Fruit fly (Drosophila melanogaster) whole organism, embryonic: Measurements from ENCODE around the gene CG13250.
A peak's percentile ranks its signal among the peaks of the same experiment; 100 is the strongest.

Experiments
- Adf1 ChIP-seq: fragments of 200-800 bp; sonication (Bioruptor generic); IDR thresholded peaks from 2 replicates; pipeline ENCODE4 v1.3.6; 2022; ENCODE audit warnings: missing biosample characterization, missing genetic modification characterization
- B-H1 ChIP-seq: fragments of 200-800 bp; sonication (Bioruptor generic); IDR thresholded peaks from 3 replicates; pipeline ENCODE4 v1.3.6; 2022; ENCODE audit warnings: missing biosample characterization, missing genetic modification characterization
- CG10147 ChIP-seq: fragments of 200-800 bp; sonication (Bioruptor generic); optimal IDR thresholded peaks from 2 replicates; lab custom pipeline; 2019; ENCODE audit warnings: missing biosample characterization, mild to moderate bottlenecking, missing genetic modification characterization, moderate library complexity
- CG10654 ChIP-seq: fragments of 200-800 bp; sonication (Bioruptor generic); optimal IDR thresholded peaks from 2 replicates; lab custom pipeline; 2016; ENCODE audit warnings: missing biosample characterization, missing genetic modification characterization
- CG10979 ChIP-seq: fragments of 200-800 bp; sonication (Bioruptor generic); optimal IDR thresholded peaks from 2 replicates; lab custom pipeline; 2018; ENCODE audit warnings: missing biosample characterization, mild to moderate bottlenecking, missing genetic modification characterization, moderate library complexity
- CG11093 ChIP-seq: fragments of 200-800 bp; sonication (Bioruptor generic); IDR thresholded peaks from 3 replicates; pipeline ENCODE4 v1.3.6; 2022; ENCODE audit warnings: missing biosample characterization, missing genetic modification characterization
- CG11504 ChIP-seq: fragments of 200-800 bp; sonication (Bioruptor generic); optimal IDR thresholded peaks from 3 replicates; lab custom pipeline; 2019; ENCODE audit warnings: missing biosample characterization, mild to moderate bottlenecking, missing genetic modification characterization, moderate library complexity
- CG11695 ChIP-seq: fragments of 200-800 bp; sonication (Bioruptor generic); IDR thresholded peaks from 3 replicates; pipeline ENCODE4 v1.3.6; 2022; ENCODE audit warnings: missing biosample characterization, missing genetic modification characterization
- CG12071 ChIP-seq: fragments of 200-800 bp; sonication (Bioruptor generic); optimal IDR thresholded peaks from 3 replicates; lab custom pipeline; 2018; ENCODE audit warnings: missing biosample characterization, mild to moderate bottlenecking, missing genetic modification characterization
- CG12769 ChIP-seq: fragments of 200-800 bp; sonication (Bioruptor generic); optimal IDR thresholded peaks from 2 replicates; lab custom pipeline; 2019; ENCODE audit warnings: missing biosample characterization, mild to moderate bottlenecking, missing genetic modification characterization, moderate library complexity
- CG13123 ChIP-seq: fragments of 200-800 bp; sonication (Bioruptor generic); optimal IDR thresholded peaks from 2 replicates; lab custom pipeline; 2016; ENCODE audit warnings: missing biosample characterization, missing genetic modification characterization
- CG14014 ChIP-seq: fragments of 200-800 bp; sonication (Bioruptor generic); IDR thresholded peaks from 2 replicates; pipeline ENCODE4 v1.3.6; 2022; ENCODE audit warnings: missing biosample characterization, missing genetic modification characterization
- CG17359 ChIP-seq: fragments of 200-800 bp; sonication (Bioruptor generic); optimal IDR thresholded peaks from 3 replicates; lab custom pipeline; 2018; ENCODE audit warnings: missing biosample characterization, mild to moderate bottlenecking, missing genetic modification characterization, moderate library complexity
- CG1832 ChIP-seq: fragments of 200-800 bp; sonication (Bioruptor generic); optimal IDR thresholded peaks from 2 replicates; lab custom pipeline; 2017; ENCODE audit warnings: missing biosample characterization, mild to moderate bottlenecking, missing genetic modification characterization, inconsistent platforms
- CG30020 ChIP-seq: fragments of 200-800 bp; optimal IDR thresholded peaks from 2 replicates; lab custom pipeline; 2019; ENCODE audit warnings: missing biosample characterization, mild to moderate bottlenecking, missing genetic modification characterization, moderate library complexity
- CG31388 ChIP-seq: fragments of 200-800 bp; sonication (Bioruptor generic); optimal IDR thresholded peaks from 2 replicates; lab custom pipeline; 2016; ENCODE audit warnings: missing biosample characterization, missing genetic modification characterization
- CG43689 ChIP-seq: fragments of 200-800 bp; sonication (Bioruptor generic); IDR thresholded peaks from 2 replicates; pipeline ENCODE4 v1.3.6; 2022; ENCODE audit warnings: missing biosample characterization, missing genetic modification characterization
- CG4707 ChIP-seq: fragments of 200-800 bp; sonication (Bioruptor generic); optimal IDR thresholded peaks from 2 replicates; lab custom pipeline; 2018; ENCODE audit warnings: missing biosample characterization, mild to moderate bottlenecking, missing genetic modification characterization, moderate library complexity
- CG6689 ChIP-seq: fragments of 200-800 bp; sonication (Bioruptor generic); IDR thresholded peaks from 2 replicates; pipeline ENCODE4 v1.3.6; 2022; ENCODE audit warnings: missing biosample characterization, missing genetic modification characterization
- CG8359 ChIP-seq: fragments of 200-800 bp; sonication (Bioruptor generic); optimal IDR thresholded peaks from 2 replicates; lab custom pipeline; 2017; ENCODE audit warnings: missing biosample characterization, mild to moderate bottlenecking, missing genetic modification characterization, borderline replicate concordance
- D19A ChIP-seq: fragments of 200-800 bp; optimal IDR thresholded peaks from 3 replicates; lab custom pipeline; 2019; ENCODE audit warnings: missing biosample characterization, mild to moderate bottlenecking, missing genetic modification characterization, moderate library complexity
- ERR ChIP-seq: fragments of 200-800 bp; sonication (Bioruptor generic); optimal IDR thresholded peaks from 2 replicates; lab custom pipeline; 2016; ENCODE audit warnings: missing biosample characterization, missing genetic modification characterization
- Elba2 ChIP-seq: fragments of 200-800 bp; sonication (Bioruptor generic); optimal IDR thresholded peaks from 3 replicates; lab custom pipeline; 2016; ENCODE audit warnings: missing biosample characterization, missing genetic modification characterization
- H15 ChIP-seq: fragments of 200-800 bp; sonication (Bioruptor generic); IDR thresholded peaks from 3 replicates; pipeline ENCODE4 v1.3.6; 2022; ENCODE audit warnings: missing biosample characterization, missing genetic modification characterization
- Hey ChIP-seq: fragments of 200-800 bp; sonication (Bioruptor generic); optimal IDR thresholded peaks from 3 replicates; lab custom pipeline; 2018; ENCODE audit warnings: missing biosample characterization, mild to moderate bottlenecking, missing genetic modification characterization
- Lhr ChIP-seq: fragments of 200-800 bp; sonication (Bioruptor generic); optimal IDR thresholded peaks from 3 replicates; lab custom pipeline; 2017; ENCODE audit warnings: mild to moderate bottlenecking, missing biosample characterization, missing genetic modification reagents, missing genetic modification characterization
- MTF-1 ChIP-seq: fragments of 200-800 bp; sonication (Bioruptor generic); optimal IDR thresholded peaks from 2 replicates; lab custom pipeline; 2018; ENCODE audit warnings: missing biosample characterization, mild to moderate bottlenecking, missing genetic modification characterization, borderline replicate concordance
- Mad ChIP-seq: fragments of 200-800 bp; sonication (Bioruptor generic); optimal IDR thresholded peaks from 2 replicates; lab custom pipeline; 2016; ENCODE audit warnings: missing biosample characterization, missing genetic modification characterization
- Nf-YA ChIP-seq: fragments of 200-800 bp; sonication (Bioruptor generic); IDR thresholded peaks from 2 replicates; pipeline ENCODE4 v1.3.6; 2022; ENCODE audit warnings: missing biosample characterization, missing genetic modification characterization
- NfI ChIP-seq: fragments of 200-800 bp; sonication (Bioruptor generic); optimal IDR thresholded peaks from 3 replicates; lab custom pipeline; 2018; ENCODE audit warnings: missing biosample characterization, mild to moderate bottlenecking, missing genetic modification characterization, moderate library complexity
- Oli ChIP-seq: fragments of 200-800 bp; sonication (Bioruptor generic); optimal IDR thresholded peaks from 2 replicates; lab custom pipeline; 2018; ENCODE audit warnings: missing biosample characterization, mild to moderate bottlenecking, missing genetic modification characterization, moderate library complexity
- Rx ChIP-seq: fragments of 200-800 bp; sonication (Bioruptor generic); IDR thresholded peaks from 2 replicates; pipeline ENCODE4 v1.3.6; 2022; ENCODE audit warnings: missing biosample characterization, missing genetic modification characterization
- Sox102F ChIP-seq: fragments of 200-800 bp; sonication (Bioruptor generic); optimal IDR thresholded peaks from 2 replicates; lab custom pipeline; 2018; ENCODE audit warnings: missing biosample characterization, mild to moderate bottlenecking, missing genetic modification characterization, moderate library complexity
- Taf1 ChIP-seq: fragments of 200-800 bp; sonication (Bioruptor generic); IDR thresholded peaks from 2 replicates; pipeline ENCODE4 v1.3.6; 2022; ENCODE audit warnings: missing biosample characterization, missing genetic modification characterization
- Xbp1 ChIP-seq: fragments of 200-800 bp; sonication (Bioruptor generic); optimal IDR thresholded peaks from 3 replicates; lab custom pipeline; 2016; ENCODE audit warnings: missing biosample characterization, mild to moderate bottlenecking, missing genetic modification characterization
- amos ChIP-seq: fragments of 200-800 bp; sonication (Bioruptor generic); IDR thresholded peaks from 2 replicates; pipeline ENCODE4 v1.3.6; 2022; ENCODE audit warnings: missing biosample characterization, missing genetic modification characterization; ENCODE audit not compliant: partially characterized antibody
- bab2 ChIP-seq: fragments of 200-800 bp; sonication (Bioruptor generic); optimal IDR thresholded peaks from 2 replicates; lab custom pipeline; 2016; ENCODE audit warnings: missing biosample characterization, missing genetic modification characterization
- dan ChIP-seq: fragments of 200-800 bp; sonication (Bioruptor generic); IDR thresholded peaks from 2 replicates; pipeline ENCODE4 v1.3.6; 2022; ENCODE audit warnings: missing biosample characterization, missing genetic modification characterization
- esg ChIP-seq: fragments of 200-800 bp; sonication (Bioruptor generic); conservative IDR thresholded peaks from 2 replicates; pipeline ENCODE4 v1.3.6; 2022; ENCODE audit warnings: missing biosample characterization, missing genetic modification characterization
- fru ChIP-seq: fragments of >200 bp; optimal IDR thresholded peaks from 2 replicates; lab custom pipeline; 2017
- hbn ChIP-seq: fragments of 200-800 bp; sonication (Bioruptor generic); IDR thresholded peaks from 2 replicates; pipeline ENCODE4 v1.3.6; 2022; ENCODE audit warnings: missing biosample characterization, missing genetic modification characterization; ENCODE audit not compliant: partially characterized antibody
- lbe ChIP-seq: fragments of 200-800 bp; sonication (Bioruptor generic); optimal IDR thresholded peaks from 2 replicates; lab custom pipeline; 2016; ENCODE audit warnings: missing biosample characterization, mild to moderate bottlenecking, missing genetic modification characterization
- lilli ChIP-seq: fragments of 200-800 bp; sonication (Bioruptor generic); optimal IDR thresholded peaks from 3 replicates; lab custom pipeline; 2016; ENCODE audit warnings: missing biosample characterization, missing genetic modification characterization
- mam ChIP-seq: fragments of 200-800 bp; sonication (Bioruptor generic); optimal IDR thresholded peaks from 3 replicates; lab custom pipeline; 2016; ENCODE audit warnings: missing biosample characterization, missing genetic modification characterization
- pzg ChIP-seq: fragments of 200-800 bp; sonication (Bioruptor generic); optimal IDR thresholded peaks from 3 replicates; lab custom pipeline; 2018; ENCODE audit warnings: missing biosample characterization, mild to moderate bottlenecking, missing genetic modification characterization, moderate library complexity
- ranshi ChIP-seq: fragments of 200-800 bp; sonication (Bioruptor generic); IDR thresholded peaks from 2 replicates; pipeline ENCODE4 v1.3.6; 2022; ENCODE audit warnings: missing biosample characterization, missing genetic modification characterization
- sd ChIP-seq: fragments of 200-800 bp; sonication (Bioruptor generic); optimal IDR thresholded peaks from 3 replicates; lab custom pipeline; 2018; ENCODE audit warnings: missing biosample characterization, mild to moderate bottlenecking, missing genetic modification characterization, moderate library complexity
- sens ChIP-seq: fragments of 200-800 bp; sonication (Bioruptor generic); peaks from one replicate; lab custom pipeline; 2016; ENCODE audit warnings: missing biosample characterization, missing genetic modification characterization
- sim ChIP-seq: fragments of 200-800 bp; sonication (Bioruptor generic); IDR thresholded peaks from 2 replicates; pipeline ENCODE4 v1.3.6; 2022; ENCODE audit warnings: missing biosample characterization, missing genetic modification characterization
- unc-4 ChIP-seq: fragments of 200-800 bp; sonication (Bioruptor generic); IDR thresholded peaks from 2 replicates; pipeline ENCODE4 v1.3.6; 2022; ENCODE audit warnings: missing biosample characterization, missing genetic modification characterization; ENCODE audit not compliant: partially characterized antibody

CG13250 gene

dm6 chr3L:20497124-20497996, 36.1 kb upstream of the CG13250 start, which contains the start of gene CG32425 (continued):
- no peak for TF ChIP-seq Oli
- TF ChIP-seq Nf-YA = no peak
- TF ChIP-seq Lhr (GFP tag; lab: Kevin White, UChicago) = peak; percentile 63
- TF ChIP-seq H15 (GFP tag; lab: Robert Waterston, UW) = no peak
- no peak for TF ChIP-seq ranshi (GFP tag; lab: Robert Waterston, UW)
- TF ChIP-seq B-H1 (GFP tag; lab: Robert Waterston, UW) = no peak
- TF ChIP-seq Xbp1 (GFP tag; lab: Kevin White, UChicago) = peak; percentile 1
- TF ChIP-seq CG11093 (GFP tag; lab: Robert Waterston, UW) = no peak
- no peak for TF ChIP-seq mam (GFP tag; lab: Kevin White, UChicago)
- no peak for TF ChIP-seq sd
- no peak for TF ChIP-seq NfI (GFP tag; lab: Kevin White, UChicago)
- TF ChIP-seq CG10147 (GFP tag; lab: Kevin White, UChicago) = no peak
- no peak for TF ChIP-seq Mad (GFP tag; lab: Kevin White, UChicago)
- no peak for TF ChIP-seq CG11695 (GFP tag; lab: Robert Waterston, UW)
- TF ChIP-seq Hey = no peak
- no peak for TF ChIP-seq CG14014 (GFP tag; lab: Robert Waterston, UW)
- peak; percentile 14 for TF ChIP-seq CG30020
- TF ChIP-seq CG10979 (tag; lab: Kevin White, UChicago) = no peak
- TF ChIP-seq CG8359 = no peak
- peak; percentile 46 for TF ChIP-seq CG11504
- no peak for TF ChIP-seq CG12071
- TF ChIP-seq CG17359 (tag; lab: Kevin White, UChicago) = no peak
- TF ChIP-seq Taf1 (GFP tag; lab: Robert Waterston, UW) = no peak
- TF ChIP-seq sim (GFP tag; lab: Robert Waterston, UW) = no peak
- no peak for TF ChIP-seq MTF-1 (GFP tag; lab: Kevin White, UChicago)
- TF ChIP-seq CG31388 = no peak
- no peak for TF ChIP-seq ERR (GFP tag; lab: Kevin White, UChicago)
- no peak for TF ChIP-seq dan
- TF ChIP-seq amos (GFP tag; lab: Robert Waterston, UW) = no peak
- peak; percentile 27; the same call in 1 of the 2 replicates for TF ChIP-seq unc-4 (GFP tag; lab: Robert Waterston, UW)
- no peak for TF ChIP-seq Rx (GFP tag; lab: Robert Waterston, UW)
- no peak for TF ChIP-seq Sox102F
- no peak for TF ChIP-seq Elba2 (GFP tag; lab: Kevin White, UChicago)
- no peak for TF ChIP-seq lbe (GFP tag; lab: Kevin White, UChicago)
- peak; percentile 7 for TF ChIP-seq CG12769 (tag; lab: Kevin White, UChicago)
- TF ChIP-seq Adf1 (GFP tag; lab: Robert Waterston, UW) = no peak; the same call in 1 of the 2 replicates
- no peak for TF ChIP-seq hbn
- TF ChIP-seq CG13123 = no peak
- TF ChIP-seq CG6689 (GFP tag; lab: Robert Waterston, UW) = no peak
- TF ChIP-seq sens (GFP tag; lab: Kevin White, UChicago) = peak; percentile 65
- no peak for TF ChIP-seq lilli
- peak; percentile 64 for TF ChIP-seq pzg
- TF ChIP-seq esg (GFP tag; lab: Robert Waterston, UW) = no peak
- TF ChIP-seq CG1832 (GFP tag; lab: Kevin White, UChicago) = no peak
- TF ChIP-seq CG43689 (GFP tag; lab: Robert Waterston, UW) = no peak
- peak; percentile 8 for TF ChIP-seq CG10654
- no peak for TF ChIP-seq bab2 (GFP tag; lab: Kevin White, UChicago)
- TF ChIP-seq D19A (tag; lab: Kevin White, UChicago) = no peak
- no peak for TF ChIP-seq fru (lab: Kevin White, UChicago)
- no peak for TF ChIP-seq CG4707 (GFP tag; lab: Kevin White, UChicago)
